Fruit fly (Drosophila melanogaster) whole organism, pupa: ENCODE measurements around the gene CG14294.

ENCODE experiments used
- CG10348 ChIP-seq: fragments of 200-800 bp; sonication (Bioruptor generic); IDR thresholded peaks from 2 replicates; pipeline ENCODE4 v1.3.6; 2022; ENCODE audit warnings: missing biosample characterization, missing genetic modification characterization
- CG13204 ChIP-seq: fragments of 200-800 bp; sonication (Bioruptor generic); optimal IDR thresholded peaks from 2 replicates; lab custom pipeline; 2018; ENCODE audit warnings: missing biosample characterization, mild to moderate bottlenecking, missing genetic modification characterization, moderate library complexity
- CG14655 ChIP-seq: fragments of 200-800 bp; sonication (Bioruptor generic); optimal IDR thresholded peaks from 3 replicates; lab custom pipeline; 2017; ENCODE audit warnings: mild to moderate bottlenecking, missing biosample characterization, missing genetic modification reagents, missing genetic modification characterization
- CG17806 ChIP-seq: fragments of 200-800 bp; sonication (Bioruptor generic); optimal IDR thresholded peaks from 2 replicates; lab custom pipeline; 2018; ENCODE audit warnings: missing biosample characterization, mild to moderate bottlenecking, missing genetic modification characterization, moderate library complexity
- CG32121 ChIP-seq: fragments of 200-800 bp; sonication (Bioruptor generic); IDR thresholded peaks from 2 replicates; pipeline ENCODE4 v1.3.6; 2022; ENCODE audit warnings: missing biosample characterization, missing genetic modification characterization
- CG4496 ChIP-seq: fragments of 200-800 bp; sonication (Bioruptor generic); IDR thresholded peaks from 3 replicates; pipeline ENCODE4 v1.3.6; 2022; ENCODE audit warnings: missing biosample characterization, missing genetic modification characterization
- CG8301 ChIP-seq: fragments of 200-800 bp; sonication (Bioruptor generic); optimal IDR thresholded peaks from 2 replicates; lab custom pipeline; 2018; ENCODE audit warnings: missing biosample characterization, mild to moderate bottlenecking, missing genetic modification characterization
- EcR ChIP-seq: fragments of 200-800 bp; sonication (Bioruptor generic); optimal IDR thresholded peaks from 3 replicates; lab custom pipeline; 2019; ENCODE audit warnings: missing biosample characterization, missing genetic modification characterization, mild to moderate bottlenecking, moderate library complexity, missing genetic modification reagents
- Pif1B ChIP-seq: fragments of 200-800 bp; sonication (Bioruptor generic); optimal IDR thresholded peaks from 3 replicates; lab custom pipeline; 2016; ENCODE audit warnings: missing biosample characterization, missing genetic modification characterization
- fd96Ca ChIP-seq: fragments of 200-800 bp; sonication (Bioruptor generic); IDR thresholded peaks from 3 replicates; pipeline ENCODE4 v1.3.6; 2022; ENCODE audit warnings: missing biosample characterization, missing genetic modification characterization
- gl ChIP-seq: fragments of 200-800 bp; sonication (Bioruptor generic); optimal IDR thresholded peaks from 2 replicates; lab custom pipeline; 2018; ENCODE audit warnings: missing biosample characterization, mild to moderate bottlenecking, missing genetic modification characterization
- rn ChIP-seq: fragments of 200-800 bp; sonication (Bioruptor generic); IDR thresholded peaks from 2 replicates; pipeline ENCODE4 v1.3.6; 2022; ENCODE audit warnings: missing biosample characterization, missing genetic modification characterization

DNA sequence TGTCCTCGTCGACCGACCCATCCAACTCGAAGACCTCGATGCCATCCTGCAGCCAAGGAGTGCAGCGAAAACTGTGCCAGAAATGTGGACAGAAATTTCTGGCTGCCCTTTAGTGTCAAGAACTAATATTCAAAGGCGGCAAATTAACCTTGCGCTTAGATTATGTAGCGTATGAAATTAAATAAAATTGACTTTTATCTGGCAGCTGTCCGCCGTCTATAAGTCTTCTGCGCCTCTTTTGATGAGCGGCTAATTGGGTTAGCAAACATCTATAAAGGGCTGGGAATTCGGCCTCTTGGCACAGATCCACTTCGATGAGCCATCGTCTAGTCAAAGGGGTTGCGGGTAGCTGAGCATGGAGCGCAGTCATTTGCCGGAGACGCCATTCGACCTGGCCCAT, 2.9 kb downstream of the CG14294 start, which contains the start of gene Rh2:
- TF ChIP-seq EcR (GFP tag; lab: Kevin White, UChicago) (no peak), CG8301 (tag; lab: Kevin White, UChicago) (no peak), rn (no peak), Pif1B (no peak), CG13204 (GFP tag; lab: Kevin White, UChicago) (no peak), CG32121 (no peak), CG4496 (GFP tag; lab: Robert Waterston, UW) (no peak), gl (tag; lab: Kevin White, UChicago) (no peak), CG14655 (GFP tag; lab: Kevin White, UChicago) (no peak), fd96Ca (GFP tag; lab: Robert Waterston, UW) (no peak), CG17806 (tag; lab: Kevin White, UChicago) (no peak), CG10348 (no peak)
